Worm (Caenorhabditis elegans): ENCODE data around the gene F45G2.7.

The F45G2.7 gene

DNA sequence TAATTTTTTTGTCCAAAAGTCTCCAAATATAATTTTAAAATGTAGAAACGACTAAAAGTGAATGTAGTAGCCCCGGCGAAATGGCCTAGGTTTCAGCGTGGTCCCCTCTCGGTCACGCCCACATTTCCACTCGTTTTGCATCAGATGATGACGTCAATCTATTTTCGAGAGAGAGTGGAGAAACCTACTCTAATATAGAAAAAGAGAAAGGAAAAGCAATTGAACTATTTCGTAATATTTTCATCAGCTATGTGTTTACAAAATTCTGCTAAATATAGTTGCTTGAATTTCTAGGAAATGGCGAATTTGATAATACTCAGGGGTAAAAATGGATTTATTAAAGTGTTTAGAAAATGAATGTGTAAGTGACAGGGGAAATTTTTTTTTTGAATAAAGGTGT, 21.5 kb upstream of the F45G2.7 start (continued):
- TF ChIP-seq madf-5 (GFP tag; IDR thresholded peaks at IDR 0.05), result no peak
- TF ChIP-seq nhr-77 (tag; optimal IDR thresholded peaks at IDR 0.05), result no peak
- no peak for TF ChIP-seq zip-2 (tag; optimal IDR thresholded peaks at IDR 0.05)
- TF ChIP-seq mxl-2 (GFP tag; conservative IDR thresholded peaks at IDR 0.05), result no peak
- peak; percentile 83 for TF ChIP-seq ztf-7 (tag; optimal IDR thresholded peaks at IDR 0.05)
- TF ChIP-seq lin-29 (GFP tag; IDR thresholded peaks at IDR 0.05), result no peak
- no peak for TF ChIP-seq nhr-42 (GFP tag; IDR thresholded peaks at IDR 0.05)

DNA sequence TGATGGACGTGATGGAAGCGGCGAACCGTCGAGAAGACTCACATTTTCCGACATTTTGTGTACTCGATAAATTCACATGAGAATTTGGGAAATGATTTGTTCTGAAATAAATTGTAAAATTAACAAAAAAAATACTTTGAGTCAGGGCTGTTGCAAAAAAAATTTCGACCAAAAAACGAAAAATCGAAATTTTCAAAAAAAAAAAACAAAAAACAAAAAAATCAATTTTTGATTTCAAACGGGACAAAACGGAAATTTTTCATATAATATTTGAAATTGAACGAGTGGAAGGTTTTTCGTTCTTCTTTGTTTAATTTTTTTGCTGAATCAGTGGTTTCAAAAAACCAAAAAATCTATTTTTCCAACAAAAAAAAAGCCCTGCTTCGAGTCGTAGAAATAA, 20.9 kb upstream of the F45G2.7 start, which contains the start of gene cua-1:
TSS of gene cua-1 (minus strand) at position 101 of the 400 bp plus-strand sequence.
- TF ChIP-seq sdz-12 (GFP tag; optimal IDR thresholded peaks at IDR 0.05), result no peak
- TF ChIP-seq dve-1 (tag; optimal IDR thresholded peaks at IDR 0.05; ENCODE audit: insufficient read depth), result no peak
- no peak for TF ChIP-seq lin-38 (GFP tag; IDR thresholded peaks at IDR 0.05)
- TF ChIP-seq attf-4 (tag; optimal IDR thresholded peaks at IDR 0.05), result no peak
- TF ChIP-seq dpl-1 (GFP tag; optimal IDR thresholded peaks at IDR 0.05), result no peak
- TF ChIP-seq nhr-111 (GFP tag; optimal IDR thresholded peaks at IDR 0.05), result no peak
- no peak for TF ChIP-seq unc-62 (GFP tag; optimal IDR thresholded peaks at IDR 0.05 in 1 of 2)
- TF ChIP-seq unc-62 (tag; optimal IDR thresholded peaks at IDR 0.05), result no peak
- no peak for TF ChIP-seq nhr-48 (tag; optimal IDR thresholded peaks at IDR 0.05)

DNA sequence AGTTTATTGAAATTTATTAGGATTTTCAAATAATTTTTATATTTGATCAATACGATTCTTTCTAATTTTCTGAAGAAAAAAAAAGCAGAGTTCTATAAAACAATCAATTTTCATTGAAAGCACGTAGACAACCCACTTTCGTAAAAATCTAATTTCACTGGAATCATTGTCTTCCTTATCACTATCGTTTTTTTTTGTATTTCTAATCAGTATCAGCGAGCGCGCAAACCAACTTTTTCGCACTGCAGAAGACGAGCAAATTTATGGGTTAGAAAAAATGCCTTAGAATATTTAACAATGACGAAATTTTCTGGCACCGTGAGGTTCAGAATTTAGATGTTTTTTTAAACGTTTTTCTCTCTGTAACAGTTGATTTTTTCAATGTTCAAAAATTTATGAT, 18.5 kb upstream of the F45G2.7 start:
- TF ChIP-seq nhr-6 (tag; optimal IDR thresholded peaks at IDR 0.05), result no peak
- no peak for TF ChIP-seq nhr-237 (tag; optimal IDR thresholded peaks at IDR 0.05)
- no peak for TF ChIP-seq gei-8 (GFP tag; optimal IDR thresholded peaks at IDR 0.05)
- TF ChIP-seq nhr-11 (tag; optimal IDR thresholded peaks at IDR 0.05), result no peak
- TF ChIP-seq daf-8 (GFP tag; IDR thresholded peaks at IDR 0.05), result no peak
- no peak for TF ChIP-seq zag-1 (tag; optimal IDR thresholded peaks at IDR 0.05)
- no peak for TF ChIP-seq lin-39 (tag; optimal IDR thresholded peaks at IDR 0.05)
- no peak for TF ChIP-seq duxl-1 (tag; optimal IDR thresholded peaks at IDR 0.05; ENCODE audit: poor library complexity)
- no peak for TF ChIP-seq nhr-48 (tag; optimal IDR thresholded peaks at IDR 0.05)
- no peak for TF ChIP-seq ceh-44 (GFP tag; IDR thresholded peaks at IDR 0.05)
- peak; percentile 53 for TF ChIP-seq pqm-1 (tag; optimal IDR thresholded peaks at IDR 0.05)
- TF ChIP-seq snpc-4 (tag; optimal IDR thresholded peaks at IDR 0.05), result no peak
- TF ChIP-seq madf-5 (GFP tag; IDR thresholded peaks at IDR 0.05), result no peak
- TF ChIP-seq daf-16 (GFP tag; optimal IDR thresholded peaks at IDR 0.05), result no peak
- no peak for TF ChIP-seq daf-16 (tag; optimal IDR thresholded peaks at IDR 0.05)
- no peak for TF ChIP-seq sdz-12 (GFP tag; optimal IDR thresholded peaks at IDR 0.05)
- TF ChIP-seq dmd-6 (GFP tag; IDR thresholded peaks at IDR 0.05), result peak; percentile 44; the same call in 1 of the 2 replicates

- TF ChIP-seq set-16 (GFP tag; IDR thresholded peaks at IDR 0.05) (peak; percentile 93), madf-5 (GFP tag; IDR thresholded peaks at IDR 0.05) (0 out of 4 replicates have a peak, but pooled peaks of 1 of the 2 experiments have one; percentile 52), php-3 (GFP tag; IDR thresholded peaks at IDR 0.05) (peak; percentile 19; the same call in 1 of the 2 replicates), arid-1 (GFP tag; conservative IDR thresholded peaks at IDR 0.05) (0 out of 2 replicates have a peak, but pooled peaks have one; percentile 5), F26F4.8 (GFP tag; conservative IDR thresholded peaks at IDR 0.05) (0 out of 2 replicates have a peak, but pooled peaks have one; percentile 46), snpc-1.2 (GFP tag; IDR thresholded peaks at IDR 0.05) (peak; percentile 51; the same call in 1 of the 2 replicates), F44E2.7 (GFP tag; IDR thresholded peaks at IDR 0.05) (peak; percentile 58; the same call in 1 of the 2 replicates), dmd-8 (GFP tag; IDR thresholded peaks at IDR 0.05) (0 out of 2 replicates have a peak, but pooled peaks have one; percentile 69), Y48G9A.11 (GFP tag; IDR thresholded peaks at IDR 0.05) (peak; percentile 45; the same call in 1 of the 2 replicates), tra-1 (GFP tag; IDR thresholded peaks at IDR 0.05) (0 out of 2 replicates have a peak, but pooled peaks have one; percentile 42), T26A8.4 (GFP tag; IDR thresholded peaks at IDR 0.05) (0 out of 2 replicates have a peak, but pooled peaks have one; percentile 16)
Measured at ce11 chrIII:13448235-13448634, 13.9 kb upstream of the F45G2.7 start.

Measured in whole organism, L4 larva.